Fruit fly (Drosophila melanogaster) whole organism: Measurements from ENCODE around the gene CG7300.

Experiments
- CG8478 ChIP-seq: fragments of >200 bp; optimal IDR thresholded peaks from 2 replicates; lab custom pipeline; 2018; ENCODE audit warnings: inconsistent platforms
- Dll ChIP-seq: fragments of >200 bp; optimal IDR thresholded peaks from 2 replicates; lab custom pipeline; 2017
- EcR ChIP-seq, 2 experiments: fragments of >200 bp; optimal IDR thresholded peaks; 2 replicates each; lab custom pipeline; 2017; ENCODE audit warnings: missing biosample characterization in 2 of 2, missing genetic modification characterization in 2 of 2, missing genetic modification reagents in 2 of 2
- pan ChIP-seq: fragments of >200 bp; optimal IDR thresholded peaks from 2 replicates; lab custom pipeline; 2017
- psq ChIP-seq: fragments of >200 bp; optimal IDR thresholded peaks from 2 replicates; lab custom pipeline; 2017
- usp ChIP-seq: fragments of >200 bp; optimal IDR thresholded peaks from 2 replicates; lab custom pipeline; 2017; ENCODE audit warnings: missing biosample characterization, missing genetic modification characterization, mixed read lengths

DNA sequence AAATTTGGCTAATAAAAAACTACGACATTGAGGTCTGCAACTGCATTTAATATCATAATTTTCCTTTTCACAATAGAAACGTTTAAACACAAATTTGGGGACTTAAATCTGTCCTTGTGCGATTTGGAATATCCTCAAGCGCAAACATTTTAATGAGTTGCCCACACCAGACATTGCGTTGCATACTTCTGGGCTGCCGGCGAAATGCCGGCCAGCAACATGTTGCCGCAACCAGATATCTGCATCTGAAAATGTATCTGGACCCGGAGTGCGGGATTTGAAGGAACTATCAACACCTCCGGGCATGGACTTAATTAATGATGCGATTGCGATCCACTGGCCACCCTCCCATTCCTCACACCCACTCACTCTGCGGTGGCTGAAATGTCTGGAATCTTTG lies 43.3 kb downstream of the CG7300 start:
- TF ChIP-seq EcR (GFP tag; optimal IDR thresholded peaks at IDR 0.05; lab: Kevin White, UChicago) (no peak), psq (lab: Kevin White, UChicago) (no peak), CG8478 (no peak), usp (no peak), pan (lab: Kevin White, UChicago) (no peak), Dll (lab: Kevin White, UChicago) (no peak)
